Fruit fly (Drosophila melanogaster): ENCODE data around the gene muc.

DNA sequence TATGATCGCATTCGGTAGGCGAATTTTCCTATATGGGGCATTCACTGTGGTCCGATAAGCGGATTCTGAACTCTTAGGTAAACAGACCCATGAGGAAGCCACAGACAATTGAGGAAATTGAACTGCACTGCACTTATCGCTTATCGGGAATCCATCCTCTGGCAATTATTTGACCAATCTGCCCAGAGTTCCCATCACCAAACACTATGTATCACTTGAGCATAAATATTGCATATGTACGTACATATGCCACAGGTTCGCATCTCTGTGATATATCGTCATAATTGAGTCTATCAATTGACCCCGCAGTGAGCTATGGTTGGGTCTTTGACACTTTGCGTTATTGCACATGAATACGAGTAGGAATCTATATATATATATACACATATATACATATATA is 21.7 kb downstream of the muc start:
- TF ChIP-seq Myc (optimal IDR thresholded peaks at IDR 0.05) (no peak), pan (optimal IDR thresholded peaks at IDR 0.05) (no peak), usp (GFP tag; optimal IDR thresholded peaks at IDR 0.05) (no peak), h (GFP tag; optimal IDR thresholded peaks at IDR 0.05) (no peak)
